Worm (Caenorhabditis elegans) whole organism, mixed stage, embryonic: ENCODE results near the gene odr-2.

Experiments used
- elt-3 ChIP-seq: fragments of 150-350 bp; optimal IDR thresholded peaks from 2 replicates; lab custom pipeline; 2014; ENCODE audit warnings: missing biosample characterization, missing genetic modification characterization
- ham-2 ChIP-seq: fragments of 200-800 bp; sonication (Bioruptor generic); optimal IDR thresholded peaks from 2 replicates; lab custom pipeline; 2018; ENCODE audit warnings: mild to moderate bottlenecking, missing genetic modification characterization, missing compliant biosample characterization
- lsy-2 ChIP-seq: fragments of 150-350 bp; optimal IDR thresholded peaks from 2 replicates; lab custom pipeline; 2014; ENCODE audit warnings: missing biosample characterization, missing genetic modification characterization
- mep-1 ChIP-seq: fragments of 150-350 bp; optimal IDR thresholded peaks from 2 replicates; lab custom pipeline; 2017; ENCODE audit warnings: missing biosample characterization, missing genetic modification reagents, missing genetic modification characterization, inconsistent platforms
- nhr-28 ChIP-seq: fragments of 150-350 bp; optimal IDR thresholded peaks from 2 replicates; lab custom pipeline; 2014; ENCODE audit warnings: missing biosample characterization, missing genetic modification characterization
- pha-4 ChIP-seq: fragments of 150-350 bp; optimal IDR thresholded peaks from 2 replicates; lab custom pipeline; 2018; ENCODE audit warnings: missing biosample characterization, missing genetic modification reagents, missing genetic modification characterization
- snpc-4 ChIP-seq: fragments of 150-350 bp; optimal IDR thresholded peaks from 2 replicates; lab custom pipeline; 2014; ENCODE audit warnings: missing biosample characterization, missing genetic modification characterization
- sptf-1 ChIP-seq: sonication (generic microtip); optimal IDR thresholded peaks from 2 replicates; lab custom pipeline; 2017; ENCODE audit warnings: mild to moderate bottlenecking, missing genetic modification characterization, moderate library complexity, missing compliant biosample characterization
- unc-62 ChIP-seq: fragments of 150-350 bp; optimal IDR thresholded peaks from 2 replicates; lab custom pipeline; 2014; ENCODE audit warnings: missing biosample characterization, missing genetic modification reagents, missing genetic modification characterization
- ztf-11 ChIP-seq: fragments of 150-350 bp; optimal IDR thresholded peaks from 2 replicates; lab custom pipeline; 2014; ENCODE audit warnings: missing biosample characterization, missing genetic modification characterization

DNA sequence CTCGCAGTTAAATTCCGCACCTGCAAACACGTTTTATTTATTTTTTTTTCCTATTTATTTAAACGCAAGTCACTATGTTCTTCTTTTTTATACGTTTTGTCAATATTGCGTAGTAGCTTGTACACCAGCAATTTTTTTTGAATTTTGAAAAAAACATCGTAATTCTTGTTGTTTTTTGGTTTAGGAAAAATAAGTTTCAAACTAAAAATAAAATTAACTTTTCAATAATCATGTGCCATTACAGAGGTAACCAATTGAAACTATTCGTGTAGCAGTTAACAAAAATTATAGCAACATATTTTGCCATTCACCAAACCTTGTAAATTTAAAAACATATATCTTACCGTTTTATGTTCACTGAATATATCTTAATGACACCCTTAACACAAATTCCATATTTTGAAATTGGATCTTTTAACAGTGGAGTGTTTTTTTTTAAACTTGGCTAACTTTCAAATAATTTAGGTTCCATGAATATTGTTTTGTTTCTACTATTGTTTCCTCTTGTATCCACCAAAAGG lies 19.9 kb downstream of the odr-2 start, which contains the start of gene lmd-5:
- no peak for TF ChIP-seq pha-4 (tag; lab: Kevin White, UChicago)
- TF ChIP-seq snpc-4 (tag; lab: Kevin White, UChicago): no peak
- no peak for TF ChIP-seq lsy-2 (tag; lab: Kevin White, UChicago)
- no peak for TF ChIP-seq ham-2 (GFP tag; lab: Kevin White, UChicago)
- TF ChIP-seq unc-62 (GFP tag; lab: Kevin White, UChicago): no peak
- TF ChIP-seq ztf-11 (tag; lab: Kevin White, UChicago): no peak
- TF ChIP-seq mep-1 (tag; lab: Kevin White, UChicago): no peak
- no peak for TF ChIP-seq elt-3 (tag; lab: Kevin White, UChicago)
- no peak for TF ChIP-seq sptf-1 (tag; lab: Kevin White, UChicago)
- no peak for TF ChIP-seq nhr-28 (tag; lab: Kevin White, UChicago)
